Worm (Caenorhabditis elegans) whole organism, young adult: ENCODE results near the gene vha-19.

Experiments used
- B0019.2 ChIP-seq: fragments of 200-800 bp; sonication (Bioruptor generic); conservative IDR thresholded peaks from 2 replicates; pipeline ENCODE4 v1.3.6; 2022; ENCODE audit warnings: missing genetic modification reagents, missing genetic modification characterization, missing compliant biosample characterization
- B0035.1 ChIP-seq: sonication (generic microtip); optimal IDR thresholded peaks from 2 replicates; lab custom pipeline; 2016; ENCODE audit warnings: missing genetic modification characterization, mild to moderate bottlenecking, missing compliant biosample characterization, missing genotype, missing genetic modification reagents
- B0336.3 ChIP-seq: fragments of 200-800 bp; sonication (Bioruptor generic); IDR thresholded peaks from 2 replicates; pipeline ENCODE4 v1.3.6; 2022; ENCODE audit warnings: missing genetic modification characterization, missing compliant biosample characterization
- C06A6.2 ChIP-seq: fragments of 200-800 bp; sonication (Bioruptor generic); conservative IDR thresholded peaks from 2 replicates; pipeline ENCODE4 v1.3.6; 2022; ENCODE audit warnings: missing genetic modification characterization, missing compliant biosample characterization
- D2030.7 ChIP-seq: fragments of 200-800 bp; sonication (Bioruptor generic); IDR thresholded peaks from 2 replicates; pipeline ENCODE4 v1.3.6; 2022; ENCODE audit warnings: missing genetic modification reagents, missing genetic modification characterization, missing compliant biosample characterization
- F10E7.11 ChIP-seq: sonication (generic microtip); optimal IDR thresholded peaks from 2 replicates; lab custom pipeline; 2017; ENCODE audit warnings: mild to moderate bottlenecking, missing genetic modification characterization, moderate library complexity, missing compliant biosample characterization
- F22D6.2 ChIP-seq: sonication (generic microtip); optimal IDR thresholded peaks from 2 replicates; lab custom pipeline; 2016; ENCODE audit warnings: mild to moderate bottlenecking, missing genetic modification characterization, missing compliant biosample characterization
- F39B2.1 ChIP-seq: fragments of 200-800 bp; sonication (Bioruptor generic); IDR thresholded peaks from 2 replicates; pipeline ENCODE4 v1.3.6; 2022; ENCODE audit warnings: missing genetic modification reagents, missing genetic modification characterization, missing compliant biosample characterization
- T26A5.8 ChIP-seq: sonication (generic microtip); optimal IDR thresholded peaks from 2 replicates; lab custom pipeline; 2016; ENCODE audit warnings: missing genetic modification characterization, missing compliant biosample characterization
- Y79H2A.3 ChIP-seq: fragments of 200-800 bp; sonication (Bioruptor generic); conservative IDR thresholded peaks from 2 replicates; pipeline ENCODE4 v1.3.6; 2022; ENCODE audit warnings: missing genetic modification reagents, missing genetic modification characterization, missing compliant biosample characterization
- akir-1 ChIP-seq: fragments of 200-800 bp; sonication (Bioruptor generic); optimal IDR thresholded peaks from 2 replicates; lab custom pipeline; 2018; ENCODE audit warnings: mild to moderate bottlenecking, missing genetic modification characterization, moderate library complexity, missing compliant biosample characterization
- aptf-2 ChIP-seq: fragments of 200-800 bp; sonication (Bioruptor generic); conservative IDR thresholded peaks from 2 replicates; pipeline ENCODE4 v1.3.6; 2022; ENCODE audit warnings: missing genetic modification reagents, missing genetic modification characterization, missing compliant biosample characterization
- atf-7 ChIP-seq: sonication (generic microtip); optimal IDR thresholded peaks from 2 replicates; lab custom pipeline; 2017; ENCODE audit warnings: mild to moderate bottlenecking, missing genetic modification characterization, missing compliant biosample characterization
- bed-2 ChIP-seq: fragments of 200-800 bp; sonication (Bioruptor generic); IDR thresholded peaks from 2 replicates; pipeline ENCODE4 v1.3.6; 2022; ENCODE audit warnings: missing genetic modification reagents, missing genetic modification characterization, missing compliant biosample characterization
- ccch-3 ChIP-seq: fragments of 200-800 bp; sonication (Bioruptor generic); optimal IDR thresholded peaks from 2 replicates; lab custom pipeline; 2018; ENCODE audit warnings: mild to moderate bottlenecking, missing genetic modification characterization, missing compliant biosample characterization
- cebp-1 ChIP-seq, 2 experiments: fragments of 200-800 bp in 1 of 2; sonication (Bioruptor generic) in 1 of 2; sonication (generic microtip) in 1 of 2; IDR thresholded peaks in 1 of 2; optimal IDR thresholded peaks in 1 of 2; 2 replicates each; pipeline versions ENCODE4 v1.3.6 to Lab custom; 2017 to 2022; ENCODE audit warnings: missing compliant biosample characterization in 2 of 2, missing genetic modification characterization in 2 of 2, mild to moderate bottlenecking in 1 of 2, missing genetic modification reagents in 1 of 2, moderate library complexity in 1 of 2
- cebp-2 ChIP-seq: fragments of 200-800 bp; sonication (Bioruptor generic); IDR thresholded peaks from 2 replicates; pipeline ENCODE4 v1.3.6; 2022; ENCODE audit warnings: missing genetic modification characterization, missing compliant biosample characterization
- ceh-27 ChIP-seq: fragments of 200-800 bp; sonication (Bioruptor generic); optimal IDR thresholded peaks from 2 replicates; lab custom pipeline; 2018; ENCODE audit warnings: mild to moderate bottlenecking, missing genetic modification characterization, moderate library complexity, missing compliant biosample characterization
- ceh-91 ChIP-seq: fragments of 200-800 bp; sonication (Bioruptor generic); IDR thresholded peaks from 2 replicates; pipeline ENCODE4 v1.3.6; 2022; ENCODE audit warnings: missing genetic modification reagents, missing genetic modification characterization, missing compliant biosample characterization
- die-1 ChIP-seq: sonication (generic microtip); optimal IDR thresholded peaks from 2 replicates; lab custom pipeline; 2016; ENCODE audit warnings: missing genotype, mild to moderate bottlenecking, missing genetic modification characterization, missing compliant biosample characterization
- dox-1 ChIP-seq: fragments of 200-800 bp; sonication (Bioruptor generic); IDR thresholded peaks from 2 replicates; pipeline ENCODE4 v1.3.6; 2022; ENCODE audit warnings: missing genetic modification reagents, missing genetic modification characterization, missing compliant biosample characterization
- dpl-1 ChIP-seq: fragments of 150-350 bp; optimal IDR thresholded peaks from 2 replicates; lab custom pipeline; 2014; ENCODE audit warnings: missing biosample characterization, missing genetic modification reagents, missing genetic modification characterization
- egl-44 ChIP-seq: fragments of 200-800 bp; sonication (Bioruptor generic); IDR thresholded peaks from 2 replicates; pipeline ENCODE4 v1.3.6; 2022; ENCODE audit warnings: missing genetic modification reagents, missing genetic modification characterization, missing compliant biosample characterization
- egrh-3 ChIP-seq: fragments of 200-800 bp; sonication (Bioruptor generic); IDR thresholded peaks from 2 replicates; pipeline ENCODE4 v1.3.6; 2022; ENCODE audit warnings: missing genetic modification reagents, missing genetic modification characterization, missing compliant biosample characterization
- fkh-3 ChIP-seq: sonication (generic microtip); optimal IDR thresholded peaks from 2 replicates; lab custom pipeline; 2016; ENCODE audit warnings: mild to moderate bottlenecking, missing genetic modification characterization, missing compliant biosample characterization
- hlh-12 ChIP-seq: sonication (generic microtip); optimal IDR thresholded peaks from 2 replicates; lab custom pipeline; 2016; ENCODE audit warnings: missing genetic modification characterization, missing compliant biosample characterization
- hlh-26 ChIP-seq: fragments of 200-800 bp; sonication (Bioruptor generic); conservative IDR thresholded peaks from 2 replicates; pipeline ENCODE4 v1.3.6; 2022; ENCODE audit warnings: missing genetic modification reagents, missing genetic modification characterization, missing compliant biosample characterization
- hmg-1.2 ChIP-seq: fragments of 200-800 bp; sonication (Bioruptor generic); IDR thresholded peaks from 2 replicates; pipeline ENCODE4 v1.3.6; 2022; ENCODE audit warnings: missing genetic modification reagents, missing genetic modification characterization, missing compliant biosample characterization
- hmg-20 ChIP-seq: fragments of 200-800 bp; sonication (Bioruptor generic); IDR thresholded peaks from 2 replicates; pipeline ENCODE4 v1.3.6; 2022; ENCODE audit warnings: missing genetic modification reagents, missing genetic modification characterization, missing compliant biosample characterization
- let-607 ChIP-seq, 2 experiments: fragments of 200-800 bp in 1 of 2; sonication (Bioruptor generic) in 1 of 2; sonication (generic microtip) in 1 of 2; optimal IDR thresholded peaks; 2 replicates each; lab custom pipeline; 2016 to 2018; ENCODE audit warnings: mild to moderate bottlenecking in 2 of 2, missing compliant biosample characterization in 2 of 2, missing genetic modification characterization in 2 of 2, moderate library complexity in 2 of 2, missing genotype in 1 of 2
- lin-26 ChIP-seq: fragments of 200-800 bp; sonication (Bioruptor generic); IDR thresholded peaks from 2 replicates; pipeline ENCODE4 v1.3.6; 2022; ENCODE audit warnings: missing genetic modification reagents, missing genetic modification characterization, missing compliant biosample characterization
- lin-35 ChIP-seq, 3 experiments: fragments of 150-350 bp in 2 of 3; sonication (generic microtip) in 1 of 3; optimal IDR thresholded peaks; 2 replicates each; lab custom pipeline; 2014 to 2018; ENCODE audit warnings: missing biosample characterization in 3 of 3, missing genetic modification characterization in 3 of 3, missing genetic modification reagents in 3 of 3
- lir-1 ChIP-seq: fragments of 200-800 bp; sonication (Bioruptor generic); conservative IDR thresholded peaks from 2 replicates; pipeline ENCODE4 v1.3.6; 2022; ENCODE audit warnings: missing genetic modification reagents, missing genetic modification characterization, missing compliant biosample characterization
- nfya-1 ChIP-seq: sonication (generic microtip); optimal IDR thresholded peaks from 2 replicates; lab custom pipeline; 2017; ENCODE audit warnings: antibody characterized with exemption, missing compliant biosample characterization, missing genetic modification characterization, borderline replicate concordance; ENCODE audit not compliant: insufficient read depth
- nfya-2 ChIP-seq: fragments of 200-800 bp; sonication (Bioruptor generic); IDR thresholded peaks from 2 replicates; pipeline ENCODE4 v1.3.6; 2022; ENCODE audit warnings: missing genetic modification reagents, missing genetic modification characterization, missing compliant biosample characterization
- nfyb-1 ChIP-seq: fragments of 200-800 bp; sonication (Bioruptor generic); IDR thresholded peaks from 2 replicates; pipeline ENCODE4 v1.3.6; 2022; ENCODE audit warnings: missing genetic modification reagents, missing genetic modification characterization, missing compliant biosample characterization
- nhr-120 ChIP-seq: fragments of 200-800 bp; sonication (Bioruptor generic); IDR thresholded peaks from 2 replicates; pipeline ENCODE4 v1.3.6; 2022; ENCODE audit warnings: missing genetic modification characterization, missing compliant biosample characterization
- nhr-27 ChIP-seq: fragments of 200-800 bp; sonication (Bioruptor generic); optimal IDR thresholded peaks from 2 replicates; lab custom pipeline; 2018; ENCODE audit warnings: mild to moderate bottlenecking, missing genetic modification characterization, moderate library complexity, missing compliant biosample characterization
- rec-8 ChIP-seq, 2 experiments: sonication (generic microtip); optimal IDR thresholded peaks; 2 replicates each; lab custom pipeline; 2016; ENCODE audit warnings: mild to moderate bottlenecking in 2 of 2, missing genetic modification characterization in 2 of 2, missing genetic modification reagents in 2 of 2, missing genotype in 2 of 2, missing biosample characterization in 1 of 2, missing compliant biosample characterization in 1 of 2, moderate library complexity in 1 of 2
- tbx-9 ChIP-seq: sonication (generic microtip); optimal IDR thresholded peaks from 2 replicates; lab custom pipeline; 2016; ENCODE audit warnings: borderline replicate concordance, missing genetic modification characterization, inconsistent platforms, missing compliant biosample characterization
- unc-130 ChIP-seq: sonication (generic microtip); optimal IDR thresholded peaks from 2 replicates; lab custom pipeline; 2016; ENCODE audit warnings: missing genetic modification reagents, missing genetic modification characterization, missing compliant biosample characterization
- unc-62 ChIP-seq: fragments of 150-350 bp; optimal IDR thresholded peaks from 2 replicates; lab custom pipeline; 2014; ENCODE audit warnings: missing biosample characterization, missing genetic modification reagents, missing genetic modification characterization
- xnd-1 ChIP-seq: sonication (generic microtip); optimal IDR thresholded peaks from 2 replicates; lab custom pipeline; 2016; ENCODE audit warnings: missing genotype, missing genetic modification reagents, missing genetic modification characterization, missing compliant biosample characterization
- zim-3 ChIP-seq: sonication (generic microtip); optimal IDR thresholded peaks from 2 replicates; lab custom pipeline; 2017; ENCODE audit warnings: mild to moderate bottlenecking, missing genetic modification characterization, moderate library complexity, missing compliant biosample characterization
- ztf-18 ChIP-seq: sonication (generic microtip); optimal IDR thresholded peaks from 2 replicates; lab custom pipeline; 2016; ENCODE audit warnings: missing genotype, mild to moderate bottlenecking, missing genetic modification characterization, missing compliant biosample characterization
- ztf-22 ChIP-seq: fragments of 200-800 bp; sonication (Bioruptor generic); optimal IDR thresholded peaks from 2 replicates; lab custom pipeline; 2018; ENCODE audit warnings: mild to moderate bottlenecking, missing genetic modification characterization, moderate library complexity, missing compliant biosample characterization
- ztf-3 ChIP-seq: fragments of 200-800 bp; sonication (Bioruptor generic); optimal IDR thresholded peaks from 2 replicates; lab custom pipeline; 2018; ENCODE audit warnings: mild to moderate bottlenecking, missing genetic modification characterization, missing compliant biosample characterization
- ztf-6 ChIP-seq: fragments of 200-800 bp; sonication (Bioruptor generic); IDR thresholded peaks from 2 replicates; pipeline ENCODE4 v1.3.6; 2022; ENCODE audit warnings: missing genetic modification reagents, missing genetic modification characterization, missing compliant biosample characterization

The vha-19 gene

DNA sequence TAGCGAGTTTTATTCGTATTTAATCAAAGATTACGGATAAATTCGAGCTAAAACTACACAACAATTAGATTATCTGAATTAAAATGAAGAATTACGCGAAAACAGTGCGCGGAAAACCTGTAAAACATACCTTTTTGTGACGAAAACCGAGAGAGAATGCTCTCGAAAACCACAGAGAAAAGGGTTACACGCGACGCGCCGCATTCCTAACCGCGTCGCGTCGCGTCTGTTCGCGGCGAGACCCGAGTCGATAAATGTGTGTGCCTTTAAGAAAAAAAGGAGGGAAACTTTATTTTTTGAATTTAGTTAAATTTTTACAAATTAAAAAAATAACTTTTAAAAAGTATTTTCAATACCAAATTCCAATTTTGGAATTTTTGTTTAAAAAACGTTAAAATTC lies 30.3 kb upstream of the vha-19 start, which contains the start of gene hrpa-1 (continued):
- TF ChIP-seq atf-7 (no peak), F10E7.11 (no peak), akir-1 (GFP tag; lab: Kevin White, UChicago) (no peak), ceh-91 (GFP tag; lab: Robert Waterston, UW) (peak; percentile 63; the same call in 1 of the 2 replicates), hmg-20 (no peak), B0035.1 (tag; lab: Kevin White, UChicago) (no peak), cebp-2 (GFP tag; lab: Robert Waterston, UW) (no peak), Y79H2A.3 (GFP tag; lab: Robert Waterston, UW) (no peak), egl-44 (GFP tag; lab: Robert Waterston, UW) (no peak), zim-3 (tag; lab: Kevin White, UChicago) (no peak), cebp-1 (GFP tag; IDR thresholded peaks at IDR 0.05; lab: Robert Waterston, UW) (no peak), cebp-1 (tag; optimal IDR thresholded peaks at IDR 0.05; lab: Kevin White, UChicago) (no peak), rec-8 (tag; optimal IDR thresholded peaks at IDR 0.05; lab: Kevin White, UChicago) (no peak), aptf-2 (GFP tag; lab: Robert Waterston, UW) (no peak), dpl-1 (GFP tag; lab: Kevin White, UChicago) (peak; percentile 88), ztf-3 (GFP tag; lab: Kevin White, UChicago) (no peak), lin-26 (GFP tag; lab: Robert Waterston, UW) (no peak), lin-35 (GFP tag; optimal IDR thresholded peaks at IDR 0.05; lab: Kevin White, UChicago) (peak in 2 of 3 experiments; percentile 37 to 92), egrh-3 (GFP tag; lab: Robert Waterston, UW) (no peak), C06A6.2 (GFP tag; lab: Robert Waterston, UW) (no peak), fkh-3 (tag; lab: Kevin White, UChicago) (no peak), xnd-1 (tag; lab: Kevin White, UChicago) (no peak), ccch-3 (GFP tag; lab: Kevin White, UChicago) (no peak), D2030.7 (GFP tag; lab: Robert Waterston, UW) (no peak; the same call in 1 of the 2 replicates), unc-130 (GFP tag; lab: Kevin White, UChicago) (no peak), nfya-1 (no peak), nfya-2 (GFP tag; lab: Robert Waterston, UW) (no peak), die-1 (tag; lab: Kevin White, UChicago) (no peak), hlh-26 (GFP tag; lab: Robert Waterston, UW) (no peak), F22D6.2 (no peak), T26A5.8 (tag; lab: Kevin White, UChicago) (no peak), F39B2.1 (no peak), nhr-27 (no peak), ztf-6 (GFP tag; lab: Robert Waterston, UW) (no peak), dox-1 (GFP tag; lab: Robert Waterston, UW) (peak; percentile 79), let-607 (tag; optimal IDR thresholded peaks at IDR 0.05; lab: Kevin White, UChicago) (peak in 1 of 2 experiments; percentile 30), hlh-12 (tag; lab: Kevin White, UChicago) (no peak), bed-2 (GFP tag; lab: Robert Waterston, UW) (no peak), ceh-27 (no peak), nfyb-1 (0 out of 2 replicates have a peak, but pooled peaks have one; percentile 14), tbx-9 (tag; lab: Kevin White, UChicago) (no peak), B0336.3 (GFP tag; lab: Robert Waterston, UW) (no peak), unc-62 (no peak), ztf-18 (tag; lab: Kevin White, UChicago) (peak; percentile 2), hmg-1.2 (GFP tag; lab: Robert Waterston, UW) (peak; percentile 47), lir-1 (peak; percentile 62), ztf-22 (GFP tag; lab: Kevin White, UChicago) (no peak), B0019.2 (GFP tag; lab: Robert Waterston, UW) (no peak), nhr-120 (GFP tag; lab: Robert Waterston, UW) (no peak)
